Worm (Caenorhabditis elegans) whole organism, young adult: ENCODE results near the gene Y45G12B.3.

Experiments used
- B0035.1 ChIP-seq: sonication (generic microtip); optimal IDR thresholded peaks from 2 replicates; lab custom pipeline; 2016; ENCODE audit warnings: missing genetic modification characterization, mild to moderate bottlenecking, missing compliant biosample characterization, missing genotype, missing genetic modification reagents
- B0336.3 ChIP-seq: fragments of 200-800 bp; sonication (Bioruptor generic); IDR thresholded peaks from 2 replicates; pipeline ENCODE4 v1.3.6; 2022; ENCODE audit warnings: missing genetic modification characterization, missing compliant biosample characterization
- F10E7.11 ChIP-seq: sonication (generic microtip); optimal IDR thresholded peaks from 2 replicates; lab custom pipeline; 2017; ENCODE audit warnings: mild to moderate bottlenecking, missing genetic modification characterization, moderate library complexity, missing compliant biosample characterization
- F23B12.7 ChIP-seq: sonication (generic microtip); optimal IDR thresholded peaks from 2 replicates; lab custom pipeline; 2017; ENCODE audit warnings: missing genetic modification characterization, mild to moderate bottlenecking, missing compliant biosample characterization, antibody characterized with exemption, moderate library complexity; ENCODE audit not compliant: insufficient read depth
- F52B5.7 ChIP-seq: sonication (generic microtip); optimal IDR thresholded peaks from 2 replicates; lab custom pipeline; 2016; ENCODE audit warnings: mild to moderate bottlenecking, missing genetic modification characterization, missing compliant biosample characterization
- F55B11.4 ChIP-seq: sonication (generic microtip); optimal IDR thresholded peaks from 2 replicates; lab custom pipeline; 2016; ENCODE audit warnings: missing compliant biosample characterization, missing genetic modification characterization, borderline replicate concordance; ENCODE audit not compliant: insufficient read depth
- F57C9.4 ChIP-seq: sonication (generic microtip); optimal IDR thresholded peaks from 2 replicates; lab custom pipeline; 2017; ENCODE audit warnings: mild to moderate bottlenecking, missing genetic modification characterization, missing compliant biosample characterization
- K12H6.12 ChIP-seq: fragments of 200-800 bp; sonication (Bioruptor generic); optimal IDR thresholded peaks from 2 replicates; lab custom pipeline; 2018; ENCODE audit warnings: mild to moderate bottlenecking, missing genetic modification characterization, missing compliant biosample characterization
- Y67H2A.10 ChIP-seq: fragments of 200-800 bp; sonication (Bioruptor generic); conservative IDR thresholded peaks from 2 replicates; pipeline ENCODE4 v1.3.6; 2022; ENCODE audit warnings: missing genetic modification reagents, missing genetic modification characterization, missing compliant biosample characterization
- ZK185.1 ChIP-seq: sonication (generic microtip); optimal IDR thresholded peaks from 2 replicates; lab custom pipeline; 2016; ENCODE audit warnings: mild to moderate bottlenecking, missing genetic modification characterization, missing compliant biosample characterization; ENCODE audit not compliant: poor library complexity, severe bottlenecking
- bed-2 ChIP-seq: fragments of 200-800 bp; sonication (Bioruptor generic); IDR thresholded peaks from 2 replicates; pipeline ENCODE4 v1.3.6; 2022; ENCODE audit warnings: missing genetic modification reagents, missing genetic modification characterization, missing compliant biosample characterization
- cebp-1 ChIP-seq, 2 experiments: fragments of 200-800 bp in 1 of 2; sonication (Bioruptor generic) in 1 of 2; sonication (generic microtip) in 1 of 2; IDR thresholded peaks in 1 of 2; optimal IDR thresholded peaks in 1 of 2; 2 replicates each; pipeline versions ENCODE4 v1.3.6 to Lab custom; 2017 to 2022; ENCODE audit warnings: missing compliant biosample characterization in 2 of 2, missing genetic modification characterization in 2 of 2, mild to moderate bottlenecking in 1 of 2, missing genetic modification reagents in 1 of 2, moderate library complexity in 1 of 2
- ceh-100 ChIP-seq: fragments of 200-800 bp; sonication (Bioruptor generic); IDR thresholded peaks from 2 replicates; pipeline ENCODE4 v1.3.6; 2022; ENCODE audit warnings: missing genetic modification reagents, missing genetic modification characterization, missing compliant biosample characterization
- ceh-58 ChIP-seq: fragments of 200-800 bp; sonication (Bioruptor generic); IDR thresholded peaks from 2 replicates; pipeline ENCODE4 v1.3.6; 2022; ENCODE audit warnings: missing genetic modification characterization, missing compliant biosample characterization
- ceh-79 ChIP-seq: sonication (generic microtip); optimal IDR thresholded peaks from 2 replicates; lab custom pipeline; 2017; ENCODE audit warnings: mild to moderate bottlenecking, missing genetic modification characterization, missing compliant biosample characterization
- die-1 ChIP-seq: sonication (generic microtip); optimal IDR thresholded peaks from 2 replicates; lab custom pipeline; 2016; ENCODE audit warnings: missing genotype, mild to moderate bottlenecking, missing genetic modification characterization, missing compliant biosample characterization
- efl-1 ChIP-seq: fragments of 150-350 bp; optimal IDR thresholded peaks from 2 replicates; lab custom pipeline; 2014; ENCODE audit warnings: missing biosample characterization, missing genetic modification reagents, missing genetic modification characterization
- egl-44 ChIP-seq: fragments of 200-800 bp; sonication (Bioruptor generic); IDR thresholded peaks from 2 replicates; pipeline ENCODE4 v1.3.6; 2022; ENCODE audit warnings: missing genetic modification reagents, missing genetic modification characterization, missing compliant biosample characterization
- egrh-3 ChIP-seq: fragments of 200-800 bp; sonication (Bioruptor generic); IDR thresholded peaks from 2 replicates; pipeline ENCODE4 v1.3.6; 2022; ENCODE audit warnings: missing genetic modification reagents, missing genetic modification characterization, missing compliant biosample characterization
- ekl-4 ChIP-seq: fragments of 200-800 bp; sonication (Bioruptor generic); IDR thresholded peaks from 2 replicates; pipeline ENCODE4 v1.3.6; 2022; ENCODE audit warnings: missing genetic modification reagents, missing genetic modification characterization, missing compliant biosample characterization
- hlh-12 ChIP-seq: sonication (generic microtip); optimal IDR thresholded peaks from 2 replicates; lab custom pipeline; 2016; ENCODE audit warnings: missing genetic modification characterization, missing compliant biosample characterization
- hmg-1.2 ChIP-seq: fragments of 200-800 bp; sonication (Bioruptor generic); IDR thresholded peaks from 2 replicates; pipeline ENCODE4 v1.3.6; 2022; ENCODE audit warnings: missing genetic modification reagents, missing genetic modification characterization, missing compliant biosample characterization
- hsf-1 ChIP-seq: fragments of 200-800 bp; sonication (Bioruptor generic); IDR thresholded peaks from 2 replicates; pipeline ENCODE4 v1.3.6; 2022; ENCODE audit warnings: missing genetic modification reagents, missing genetic modification characterization, missing compliant biosample characterization
- lag-1 ChIP-seq: fragments of 200-800 bp; sonication (Bioruptor generic); IDR thresholded peaks from 2 replicates; pipeline ENCODE4 v1.3.6; 2022; ENCODE audit warnings: missing genetic modification reagents, missing genetic modification characterization, missing compliant biosample characterization
- let-526 ChIP-seq: fragments of 200-800 bp; sonication (Bioruptor generic); IDR thresholded peaks from 2 replicates; pipeline ENCODE4 v1.3.6; 2022; ENCODE audit warnings: missing genetic modification reagents, missing genetic modification characterization, missing compliant biosample characterization
- lin-35 ChIP-seq, 3 experiments: fragments of 150-350 bp in 2 of 3; sonication (generic microtip) in 1 of 3; optimal IDR thresholded peaks; 2 replicates each; lab custom pipeline; 2014 to 2018; ENCODE audit warnings: missing biosample characterization in 3 of 3, missing genetic modification characterization in 3 of 3, missing genetic modification reagents in 3 of 3
- lin-54 ChIP-seq: fragments of 200-800 bp; sonication (Bioruptor generic); optimal IDR thresholded peaks from 2 replicates; lab custom pipeline; 2018; ENCODE audit warnings: mild to moderate bottlenecking, missing genetic modification characterization, missing compliant biosample characterization
- lir-1 ChIP-seq: fragments of 200-800 bp; sonication (Bioruptor generic); conservative IDR thresholded peaks from 2 replicates; pipeline ENCODE4 v1.3.6; 2022; ENCODE audit warnings: missing genetic modification reagents, missing genetic modification characterization, missing compliant biosample characterization
- madf-6 ChIP-seq: fragments of 200-800 bp; sonication (Bioruptor generic); IDR thresholded peaks from 2 replicates; pipeline ENCODE4 v1.3.6; 2022; ENCODE audit warnings: missing genetic modification reagents, missing genetic modification characterization, missing compliant biosample characterization
- mel-28 ChIP-seq: sonication (generic microtip); optimal IDR thresholded peaks from 2 replicates; lab custom pipeline; 2016; ENCODE audit warnings: borderline replicate concordance, mild to moderate bottlenecking, missing genetic modification characterization, missing compliant biosample characterization
- nfya-2 ChIP-seq: fragments of 200-800 bp; sonication (Bioruptor generic); IDR thresholded peaks from 2 replicates; pipeline ENCODE4 v1.3.6; 2022; ENCODE audit warnings: missing genetic modification reagents, missing genetic modification characterization, missing compliant biosample characterization
- pbrm-1 ChIP-seq: fragments of 200-800 bp; sonication (Bioruptor generic); IDR thresholded peaks from 2 replicates; pipeline ENCODE4 v1.3.6; 2022; ENCODE audit warnings: missing genetic modification reagents, missing genetic modification characterization, missing compliant biosample characterization
- rcor-1 ChIP-seq: fragments of 200-800 bp; sonication (Bioruptor generic); IDR thresholded peaks from 2 replicates; pipeline ENCODE4 v1.3.6; 2022; ENCODE audit warnings: missing genetic modification reagents, missing genetic modification characterization, missing compliant biosample characterization
- sea-2 ChIP-seq: fragments of 200-800 bp; sonication (Bioruptor generic); IDR thresholded peaks from 2 replicates; pipeline ENCODE4 v1.3.6; 2022; ENCODE audit warnings: missing genetic modification characterization, missing compliant biosample characterization
- snpc-1.1 ChIP-seq: sonication (generic microtip); optimal IDR thresholded peaks from 2 replicates; lab custom pipeline; 2017; ENCODE audit warnings: missing genetic modification characterization, mild to moderate bottlenecking, missing compliant biosample characterization, antibody characterized with exemption, moderate library complexity, missing genotype, missing genetic modification reagents; ENCODE audit not compliant: insufficient read depth
- snpc-4 ChIP-seq, 5 experiments: fragments of 150-350 bp in 1 of 5; sonication (generic microtip) in 4 of 5; optimal IDR thresholded peaks; 2 replicates each; lab custom pipeline; 2014 to 2018; ENCODE audit warnings: missing genetic modification characterization in 5 of 5, missing biosample characterization in 3 of 5, antibody characterized with exemption in 2 of 5, mild to moderate bottlenecking in 2 of 5, missing compliant biosample characterization in 2 of 5, missing genotype in 2 of 5, moderate library complexity in 2 of 5, missing genetic modification reagents in 1 of 5
- xnd-1 ChIP-seq: sonication (generic microtip); optimal IDR thresholded peaks from 2 replicates; lab custom pipeline; 2016; ENCODE audit warnings: missing genotype, missing genetic modification reagents, missing genetic modification characterization, missing compliant biosample characterization
- zfh-2 ChIP-seq: fragments of 200-800 bp; sonication (Bioruptor generic); conservative IDR thresholded peaks from 2 replicates; pipeline ENCODE4 v1.3.6; 2022; ENCODE audit warnings: missing genetic modification reagents, missing genetic modification characterization, missing compliant biosample characterization
- ztf-22 ChIP-seq: fragments of 200-800 bp; sonication (Bioruptor generic); optimal IDR thresholded peaks from 2 replicates; lab custom pipeline; 2018; ENCODE audit warnings: mild to moderate bottlenecking, missing genetic modification characterization, moderate library complexity, missing compliant biosample characterization
- ztf-25 ChIP-seq: fragments of 200-800 bp; sonication (Bioruptor generic); IDR thresholded peaks from 2 replicates; pipeline ENCODE4 v1.3.6; 2022; ENCODE audit warnings: missing genetic modification reagents, missing genetic modification characterization, missing compliant biosample characterization
- ztf-28 ChIP-seq: fragments of 200-800 bp; sonication (Bioruptor generic); IDR thresholded peaks from 2 replicates; pipeline ENCODE4 v1.3.6; 2022; ENCODE audit warnings: missing genetic modification reagents, missing genetic modification characterization, missing compliant biosample characterization

Y45G12B.3 gene

DNA sequence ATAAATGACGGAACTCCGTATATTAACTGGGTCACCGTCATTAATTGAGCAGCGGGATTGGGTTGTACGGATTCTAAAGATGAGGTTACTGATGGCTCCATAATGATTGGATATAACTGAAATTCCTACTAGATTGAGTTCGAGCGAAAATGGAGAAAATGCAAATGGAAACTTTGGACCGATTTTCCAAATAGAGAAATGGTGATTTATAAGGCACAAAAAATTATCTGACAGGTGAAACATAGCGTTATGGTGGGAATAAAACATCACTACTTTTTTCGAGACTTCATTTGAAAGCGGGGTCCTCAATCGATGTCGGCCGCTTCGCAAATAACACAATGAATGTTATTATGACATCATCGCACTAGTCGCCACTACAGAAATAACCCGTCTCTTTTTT, 26.5 kb upstream of the Y45G12B.3 start, which contains the start of gene srg-60 (continued):
- TF ChIP-seq F10E7.11 (tag; lab: Kevin White, UChicago) (no peak), Y67H2A.10 (GFP tag; lab: Robert Waterston, UW) (no peak)

ce11 chrV:2720763-2721162, 24.7 kb upstream of the Y45G12B.3 start, which contains the start of gene srt-27:
Gene srt-27, minus strand, starts transcription at chrV:2720863.
- TF ChIP-seq xnd-1: no peak
- TF ChIP-seq lin-35 (GFP tag; optimal IDR thresholded peaks at IDR 0.05; lab: Kevin White, UChicago): no peak
- no peak for TF ChIP-seq F23B12.7
- TF ChIP-seq egrh-3 (GFP tag; lab: Robert Waterston, UW): no peak
- no peak for TF ChIP-seq cebp-1 (GFP tag; IDR thresholded peaks at IDR 0.05; lab: Robert Waterston, UW)
- no peak for TF ChIP-seq cebp-1 (tag; optimal IDR thresholded peaks at IDR 0.05; lab: Kevin White, UChicago)
- no peak for TF ChIP-seq B0035.1 (tag; lab: Kevin White, UChicago)
- TF ChIP-seq madf-6 (GFP tag; lab: Robert Waterston, UW): no peak

DNA sequence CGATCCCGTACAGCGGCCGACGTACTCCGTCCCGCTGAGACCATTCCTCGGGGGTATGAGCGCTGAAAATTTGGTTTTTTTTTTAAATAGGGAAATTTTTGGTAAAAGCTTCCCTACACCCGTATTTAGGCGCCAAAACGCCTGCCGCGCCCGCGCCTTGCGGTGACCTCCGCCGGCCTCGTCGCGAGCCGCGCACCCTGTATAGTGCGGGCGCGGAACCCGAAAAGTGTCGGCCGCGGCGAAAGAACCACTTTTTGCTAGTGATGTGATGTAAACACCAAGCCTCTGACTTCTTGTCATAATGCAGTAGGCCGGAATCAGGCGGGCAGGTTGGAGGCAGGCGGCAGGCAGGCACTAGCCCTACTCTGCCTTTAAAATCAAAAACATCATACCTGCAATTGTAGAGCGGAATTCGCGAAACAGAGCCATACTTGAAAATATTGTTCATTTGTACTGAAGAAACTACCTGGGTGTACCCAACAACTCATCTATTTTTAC, 22.7 kb upstream of the Y45G12B.3 start, which contains the start of gene srt-29:
srt-29 (minus strand) TSS at position 448 of the 498 bp plus-strand sequence.
- 0 out of 2 replicates have a peak, but pooled peaks have one; percentile 13 for TF ChIP-seq ztf-28 (GFP tag; lab: Robert Waterston, UW)
- peak; percentile 72; the same call in 1 of the 2 replicates for TF ChIP-seq egrh-3 (GFP tag; lab: Robert Waterston, UW)
- no peak for TF ChIP-seq madf-6 (GFP tag; lab: Robert Waterston, UW)
- TF ChIP-seq snpc-4 (GFP tag; optimal IDR thresholded peaks at IDR 0.05; lab: Kevin White, UChicago): no peak
- peak in 1 of 4 experiments; percentile 51 for TF ChIP-seq snpc-4 (tag; optimal IDR thresholded peaks at IDR 0.05; lab: Kevin White, UChicago)
- TF ChIP-seq ceh-79: no peak
- peak; percentile 88 for TF ChIP-seq zfh-2

ce11 chrV:2716933-2717332, 20.9 kb upstream of the Y45G12B.3 start:
- TF ChIP-seq hsf-1 (GFP tag; lab: Robert Waterston, UW) (no peak), F52B5.7 (tag; lab: Kevin White, UChicago) (no peak), rcor-1 (GFP tag; lab: Robert Waterston, UW) (no peak), snpc-4 (GFP tag; optimal IDR thresholded peaks at IDR 0.05; lab: Kevin White, UChicago) (no peak), snpc-4 (tag; optimal IDR thresholded peaks at IDR 0.05; lab: Kevin White, UChicago) (peak in 2 of 4 experiments; percentile 71 to 89), lir-1 (GFP tag; lab: Robert Waterston, UW) (no peak), ZK185.1 (tag; lab: Kevin White, UChicago) (no peak), lag-1 (GFP tag; lab: Robert Waterston, UW) (no peak), die-1 (tag; lab: Kevin White, UChicago) (no peak), lin-54 (GFP tag; lab: Kevin White, UChicago) (no peak), snpc-1.1 (tag; lab: Kevin White, UChicago) (no peak), ceh-58 (no peak), hlh-12 (tag; lab: Kevin White, UChicago) (no peak), egl-44 (GFP tag; lab: Robert Waterston, UW) (no peak), pbrm-1 (peak; percentile 37; the same call in 1 of the 2 replicates), let-526 (GFP tag; lab: Robert Waterston, UW) (no peak), ceh-100 (GFP tag; lab: Robert Waterston, UW) (no peak), hmg-1.2 (peak; percentile 25; the same call in 1 of the 2 replicates), efl-1 (no peak), ztf-22 (GFP tag; lab: Kevin White, UChicago) (no peak), ekl-4 (no peak), F55B11.4 (tag; lab: Kevin White, UChicago) (no peak), nfya-2 (no peak), B0336.3 (no peak), F57C9.4 (no peak), sea-2 (GFP tag; lab: Robert Waterston, UW) (no peak), ztf-25 (no peak), bed-2 (no peak), K12H6.12 (tag; lab: Kevin White, UChicago) (no peak), mel-28 (tag; lab: Kevin White, UChicago) (no peak)
